Worm (Caenorhabditis elegans): Measurements from ENCODE around the gene math-34.
"Not testable (repeated sequence)": the region's sequence is repeated elsewhere in the genome, so short reads cannot be mapped to it uniquely, and the experiment has no call there.

Gene math-34

ce11 chrII:1043932-1044331, 15.2 kb downstream of the math-34 start, which contains the start of gene fbxb-45:
TSS of gene fbxb-45 (minus strand) at chrII:1044032.
- not testable (repeated sequence) for TF ChIP-seq F10B5.3 (tag; optimal IDR thresholded peaks at IDR 0.05); sdz-12 (GFP tag; optimal IDR thresholded peaks at IDR 0.05); ceh-32 (tag; optimal IDR thresholded peaks at IDR 0.05; ENCODE audit: poor library complexity)

- TF ChIP-seq ZK546.5 (tag; optimal IDR thresholded peaks at IDR 0.05) (no peak), ama-1 (optimal IDR thresholded peaks at IDR 0.05) (no peak), F37D6.2 (tag; optimal IDR thresholded peaks at IDR 0.05) (no peak), madf-5 (GFP tag; IDR thresholded peaks at IDR 0.05) (no peak), spr-3 (GFP tag; optimal IDR thresholded peaks at IDR 0.05) (no peak), hmg-1.1 (GFP tag; IDR thresholded peaks at IDR 0.05) (no peak), ztf-7 (tag; optimal IDR thresholded peaks at IDR 0.05) (no peak), vab-7 (GFP tag; IDR thresholded peaks at IDR 0.05) (no peak), dmd-6 (GFP tag; IDR thresholded peaks at IDR 0.05) (no peak), nhr-76 (tag; optimal IDR thresholded peaks at IDR 0.05) (no peak), ZK337.2 (GFP tag; IDR thresholded peaks at IDR 0.05) (no peak)
Observed at ce11 chrII:1045692-1046091, 16.9 kb downstream of the math-34 start, which contains the start of gene str-148. TSS of gene str-148 (plus strand) at chrII:1045992.

- no peak for TF ChIP-seq attf-4 (tag; optimal IDR thresholded peaks at IDR 0.05)
- TF ChIP-seq zip-11 (GFP tag; IDR thresholded peaks at IDR 0.05), result no peak
- 0 out of 2 replicates have a peak, but pooled peaks have one; percentile 27 for TF ChIP-seq D1046.2 (GFP tag; IDR thresholded peaks at IDR 0.05)
- TF ChIP-seq spr-1 (tag; optimal IDR thresholded peaks at IDR 0.05), result no peak
- TF ChIP-seq hlh-11 (tag; optimal IDR thresholded peaks at IDR 0.05), result no peak
- peak in 1 of 2 experiments; percentile 85 for TF ChIP-seq unc-62 (GFP tag; optimal IDR thresholded peaks at IDR 0.05 in 1 of 2)
- TF ChIP-seq unc-62 (tag; optimal IDR thresholded peaks at IDR 0.05), result no peak
Observed at ce11 chrII:1046937-1047336, 18.2 kb downstream of the math-34 start.

ce11 chrII:1049849-1050248, 21.1 kb downstream of the math-34 start, which contains the start of gene fbxb-40:
TSS of gene fbxb-40 (minus strand) at chrII:1049949.
- TF ChIP-seq madf-5 (GFP tag; IDR thresholded peaks at IDR 0.05) (no peak), F44E2.7 (GFP tag; IDR thresholded peaks at IDR 0.05) (0 out of 2 replicates have a peak, but pooled peaks have one; percentile 37)

ce11 chrII:1054724-1055123, 26.0 kb downstream of the math-34 start, which contains the start of gene K02E7.7:
TSS of gene K02E7.7 (plus strand) at chrII:1055024.
- not testable (repeated sequence) for TF ChIP-seq sdz-12 (GFP tag; optimal IDR thresholded peaks at IDR 0.05); arid-1 (GFP tag; conservative IDR thresholded peaks at IDR 0.05); lir-3 (tag; optimal IDR thresholded peaks at IDR 0.05)

ce11 chrII:1056844-1057243, 28.1 kb downstream of the math-34 start:
- TF ChIP-seq gei-8 (GFP tag; optimal IDR thresholded peaks at IDR 0.05) (no peak), nhr-42 (GFP tag; IDR thresholded peaks at IDR 0.05) (no peak), zfp-2 (tag; optimal IDR thresholded peaks at IDR 0.05) (no peak), Y48G9A.11 (GFP tag; IDR thresholded peaks at IDR 0.05) (no peak), ZK546.5 (tag; optimal IDR thresholded peaks at IDR 0.05) (no peak), saeg-2 (GFP tag; IDR thresholded peaks at IDR 0.05) (no peak), spr-1 (tag; optimal IDR thresholded peaks at IDR 0.05) (no peak), mdt-29 (GFP tag; IDR thresholded peaks at IDR 0.05) (no peak), jun-1 (tag; optimal IDR thresholded peaks at IDR 0.05) (no peak), pqm-1 (tag; optimal IDR thresholded peaks at IDR 0.05) (peak; percentile 16), nhr-76 (tag; optimal IDR thresholded peaks at IDR 0.05) (no peak), nhr-102 (tag; optimal IDR thresholded peaks at IDR 0.05) (peak; percentile 32), aha-1 (tag) (no peak), lim-7 (GFP tag; IDR thresholded peaks at IDR 0.05) (no peak), F49E8.2 (tag; optimal IDR thresholded peaks at IDR 0.05; ENCODE audit: borderline replicate concordance) (no peak), lin-38 (GFP tag; IDR thresholded peaks at IDR 0.05) (no peak), hlh-11 (tag; optimal IDR thresholded peaks at IDR 0.05) (peak; percentile 76), R02D3.7 (tag; optimal IDR thresholded peaks at IDR 0.05) (no peak), nhr-25 (tag; optimal IDR thresholded peaks at IDR 0.05; ENCODE audit: borderline replicate concordance, insufficient read depth) (no peak), snpc-1.2 (GFP tag; IDR thresholded peaks at IDR 0.05) (no peak), zip-2 (tag; optimal IDR thresholded peaks at IDR 0.05) (no peak), skn-1 (tag; optimal IDR thresholded peaks at IDR 0.05) (no peak), nhr-6 (tag; optimal IDR thresholded peaks at IDR 0.05) (no peak)
